Worm (Caenorhabditis elegans): ENCODE results near the gene C29E4.17.

DNA sequence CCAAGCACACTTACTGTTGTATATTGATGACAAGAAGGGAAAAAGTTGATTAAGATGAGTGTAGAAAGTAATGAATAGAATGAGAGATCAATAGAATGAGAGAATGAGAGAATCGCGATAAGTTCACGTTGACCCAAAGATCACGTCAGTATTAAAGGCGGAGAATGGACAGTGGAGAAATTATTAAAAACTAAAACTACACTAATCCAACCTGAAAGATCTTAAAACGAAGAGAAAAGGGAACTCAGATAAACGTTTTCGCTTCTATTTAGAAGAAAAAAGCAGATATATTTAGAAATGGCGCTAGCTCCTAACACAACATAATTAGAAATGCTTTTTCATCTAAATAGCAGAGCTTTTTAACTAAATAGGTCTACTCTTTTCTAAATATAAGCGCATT, 30.9 kb downstream of the C29E4.17 start, which contains the start of gene let-754:
- TF ChIP-seq nhr-237 (tag; optimal IDR thresholded peaks at IDR 0.05): no peak
- TF ChIP-seq snpc-4 (tag; optimal IDR thresholded peaks at IDR 0.05): no peak
- TF ChIP-seq sox-4 (tag; optimal IDR thresholded peaks at IDR 0.05): no peak
- TF ChIP-seq nhr-28 (tag; optimal IDR thresholded peaks at IDR 0.05): no peak

Data from whole organism, L1 larva.